Fruit fly (Drosophila melanogaster) whole organism, larva: ENCODE data around the gene elfless.

Experiments used
- noc ChIP-seq: fragments of 200-800 bp; sonication (Bioruptor generic); optimal IDR thresholded peaks from 3 replicates; lab custom pipeline; 2019; ENCODE audit warnings: missing biosample characterization, mild to moderate bottlenecking, missing genetic modification characterization, moderate library complexity

The elfless gene

dm6 chr2L:18011375-18011774, at the start of gene elfless:
TSS of gene elfless (minus strand) at chr2L:18011475.
- TF ChIP-seq noc: no peak

- no peak for TF ChIP-seq noc
Measured at dm6 chr2L:18032741-18033140, 21.5 kb upstream of the elfless start.

dm6 chr2L:18012168-18012567, 893 bp upstream of the elfless start, which contains the start of gene rdo:
TSS of gene rdo (plus strand) at chr2L:18012380.
- TF ChIP-seq noc: no peak

dm6 chr2L:18009672-18010071, 1.6 kb downstream of the elfless start:
- TF ChIP-seq noc: no peak

dm6 chr2L:18008653-18009052, 2.6 kb downstream of the elfless start, which contains the start of gene CG31740:
TSS of gene CG31740 (plus strand) at chr2L:18008953.
- no peak for TF ChIP-seq noc

dm6 chr2L:18007635-18008034, 3.6 kb downstream of the elfless start, which contains the start of the genes CG42634 and CG42635:
TSS of gene CG42634 (plus strand) at chr2L:18007935.
TSS of gene CG42635 (plus strand) at chr2L:18007935.
- no peak for TF ChIP-seq noc

dm6 chr2L:18007060-18007459, 4.2 kb downstream of the elfless start, which contains the start of gene CG42659:
TSS of gene CG42659 (plus strand) at chr2L:18007360.
- TF ChIP-seq noc: no peak

- no peak for TF ChIP-seq noc
Measured at dm6 chr2L:18006327-18006726, 4.9 kb downstream of the elfless start, which contains the start of gene CG5693. TSS of gene CG5693 (plus strand) at chr2L:18006627.

- no peak for TF ChIP-seq noc
Measured at dm6 chr2L:18005481-18005880, 5.8 kb downstream of the elfless start.

dm6 chr2L:18003028-18003836, 8.0 kb downstream of the elfless start:
- no peak for TF ChIP-seq noc

- TF ChIP-seq noc: no peak
Measured at dm6 chr2L:18002149-18002548, 9.1 kb downstream of the elfless start.

dm6 chr2L:17990771-17991170, 20.5 kb downstream of the elfless start:
- no peak for TF ChIP-seq noc

- TF ChIP-seq noc: no peak
Measured at dm6 chr2L:17990118-17990517, 21.2 kb downstream of the elfless start, which contains the start of gene Prosbeta5R2. TSS of gene Prosbeta5R2 (plus strand) at chr2L:17990418.

- TF ChIP-seq noc: no peak
Measured at dm6 chr2L:17988955-17989354, 22.3 kb downstream of the elfless start.

dm6 chr2L:17986099-17986498, 25.2 kb downstream of the elfless start, which contains the start of gene CG5681:
TSS of gene CG5681 (plus strand) at chr2L:17986399.
- no peak for TF ChIP-seq noc

dm6 chr2L:17982372-17982771, 28.9 kb downstream of the elfless start, which contains the start of gene btv:
TSS of gene btv (minus strand) at chr2L:17982472.
- no peak for TF ChIP-seq noc

- no peak for TF ChIP-seq noc
Measured at dm6 chr2L:17972999-17973398, 38.3 kb downstream of the elfless start.

dm6 chr2L:17963710-17964109, 47.6 kb downstream of the elfless start:
- no peak for TF ChIP-seq noc
